Fruit fly (Drosophila melanogaster): ENCODE measurements around the gene Uxs.

Gene Uxs

dm6 chr3L:8153206-8153996, 27.3 kb upstream of the Uxs start (continued):
- no peak for TF ChIP-seq pan (optimal IDR thresholded peaks at IDR 0.05)
- peak in 1 of 2 experiments; percentile 69 for TF ChIP-seq pan (GFP tag; optimal IDR thresholded peaks at IDR 0.05 in 1 of 2, IDR thresholded peaks at IDR 0.05 in 1 of 2)
- no peak for TF ChIP-seq GATAe (GFP tag; conservative IDR thresholded peaks at IDR 0.05)
- TF ChIP-seq maf-S (GFP tag; optimal IDR thresholded peaks at IDR 0.05): no peak
- TF ChIP-seq Oaz (GFP tag; IDR thresholded peaks at IDR 0.05): no peak
- TF ChIP-seq gcm (GFP tag; optimal IDR thresholded peaks at IDR 0.05): peak; percentile 12
- no peak for TF ChIP-seq CG16779 (GFP tag; IDR thresholded peaks at IDR 0.05)
- peak; percentile 66 for TF ChIP-seq CG17385 (GFP tag; optimal IDR thresholded peaks at IDR 0.05)
- TF ChIP-seq twi (tag; optimal IDR thresholded peaks at IDR 0.05): no peak
- TF ChIP-seq CG8281 (tag; optimal IDR thresholded peaks at IDR 0.05): peak; percentile 3
- TF ChIP-seq grn (GFP tag; optimal IDR thresholded peaks at IDR 0.05): peak; percentile 34
- peak; percentile 92 for TF ChIP-seq sens (GFP tag)
- peak; percentile 64 for TF ChIP-seq ind (GFP tag; optimal IDR thresholded peaks at IDR 0.05)
- no peak for TF ChIP-seq ato (GFP tag; IDR thresholded peaks at IDR 0.05; ENCODE audit: partially characterized antibody)
- no peak for TF ChIP-seq Vsx1 (GFP tag; optimal IDR thresholded peaks at IDR 0.05)
- peak; percentile 41 for TF ChIP-seq bcd (GFP tag; optimal IDR thresholded peaks at IDR 0.05)
- TF ChIP-seq lola (GFP tag; optimal IDR thresholded peaks at IDR 0.05): no peak
- TF ChIP-seq CG4820 (GFP tag; optimal IDR thresholded peaks at IDR 0.05): peak; percentile 56
- no peak for TF ChIP-seq Fer2 (tag; optimal IDR thresholded peaks at IDR 0.05)
- TF ChIP-seq Rfx (GFP tag; IDR thresholded peaks at IDR 0.05): peak; percentile 22; the same call in 1 of the 2 replicates
- TF ChIP-seq CG3847 (GFP tag; IDR thresholded peaks at IDR 0.05): 0 out of 2 replicates have a peak, but pooled peaks have one; percentile 32
- TF ChIP-seq CHES-1-like (GFP tag; optimal IDR thresholded peaks at IDR 0.05): no peak
- TF ChIP-seq bsh (GFP tag; optimal IDR thresholded peaks at IDR 0.05): peak; percentile 65 to 69
- no peak for TF ChIP-seq kay (GFP tag; optimal IDR thresholded peaks at IDR 0.05)
- TF ChIP-seq B-H2 (GFP tag; optimal IDR thresholded peaks at IDR 0.05): no peak
- TF ChIP-seq Trl (optimal IDR thresholded peaks at IDR 0.05): no peak
- no peak for TF ChIP-seq Trl (GFP tag; optimal IDR thresholded peaks at IDR 0.05)
- no peak for TF ChIP-seq CG3838 (GFP tag; optimal IDR thresholded peaks at IDR 0.05)
- TF ChIP-seq klu (GFP tag; IDR thresholded peaks at IDR 0.05): no peak
- TF ChIP-seq bowl (GFP tag; IDR thresholded peaks at IDR 0.05): no peak; the same call in 1 of the 2 replicates
- peak; percentile 31; the same call in 1 of the 3 replicates for TF ChIP-seq CG2889 (GFP tag; IDR thresholded peaks at IDR 0.05)
- peak in 1 of 2 experiments; percentile 85 for TF ChIP-seq Hr51 (GFP tag; optimal IDR thresholded peaks at IDR 0.05)
- no peak for TF ChIP-seq wek (GFP tag; optimal IDR thresholded peaks at IDR 0.05)
- TF ChIP-seq CG2875 (GFP tag; optimal IDR thresholded peaks at IDR 0.05): peak; percentile 59
- TF ChIP-seq CG8388 (GFP tag; optimal IDR thresholded peaks at IDR 0.05): peak; percentile 32
- TF ChIP-seq Ptx1 (GFP tag; IDR thresholded peaks at IDR 0.05): peak; percentile 68
- no peak for TF ChIP-seq unc-4 (GFP tag; IDR thresholded peaks at IDR 0.05; ENCODE audit: partially characterized antibody)
- no peak for TF ChIP-seq CG34376 (GFP tag; optimal IDR thresholded peaks at IDR 0.05)
- no peak for TF ChIP-seq ftz-f1 (GFP tag; optimal IDR thresholded peaks at IDR 0.05)
- TF ChIP-seq MBD-R2 (GFP tag; IDR thresholded peaks at IDR 0.05): no peak
- peak; percentile 49; the same call in 1 of the 2 replicates for TF ChIP-seq ap (GFP tag; IDR thresholded peaks at IDR 0.05)
- TF ChIP-seq CG13624 (GFP tag; optimal IDR thresholded peaks at IDR 0.05): no peak
- no peak for TF ChIP-seq gro (GFP tag; optimal IDR thresholded peaks at IDR 0.05)
- 0 out of 3 replicates have a peak, but pooled peaks have one; percentile 15 for TF ChIP-seq CG2199 (GFP tag; IDR thresholded peaks at IDR 0.05)
- TF ChIP-seq nerfin-1 (tag; optimal IDR thresholded peaks at IDR 0.05): peak; percentile 20
- no peak for TF ChIP-seq MTF-1 (GFP tag; optimal IDR thresholded peaks at IDR 0.05; ENCODE audit: borderline replicate concordance)
- no peak for TF ChIP-seq slp2 (GFP tag; optimal IDR thresholded peaks at IDR 0.05)
- no peak for TF ChIP-seq CrebB (tag; optimal IDR thresholded peaks at IDR 0.05)
- TF ChIP-seq pnt (GFP tag; optimal IDR thresholded peaks at IDR 0.05): peak; percentile 36

Data from whole organism, embryonic.